Fruit fly (Drosophila melanogaster) S2 (cell line): ENCODE data around the gene CG31909.

ENCODE experiments used
- CG8478 ChIP-seq: fragments of >200 bp; optimal IDR thresholded peaks from 2 replicates; lab custom pipeline; 2018
- CTCF ChIP-seq, 2 experiments: fragments of >200 bp; optimal IDR thresholded peaks; 2 replicates each; lab custom pipeline; 2018

- TF ChIP-seq CTCF (optimal IDR thresholded peaks at IDR 0.05; lab: Kevin White, UChicago) (no peak), CG8478 (lab: Kevin White, UChicago) (no peak)
Measured at dm6 chr2L:7249293-7249819, 8.0 kb upstream of the CG31909 start, which contains the start of gene Ndae1.
